Fruit fly (Drosophila melanogaster): ENCODE data around the gene Srp68.
A peak's percentile ranks its signal among the peaks of the same experiment; 100 is the strongest.

Srp68 gene

dm6 chr3L:8974478-8975477, at the start of gene Srp68, which contains the start of gene pix (continued):
- TF ChIP-seq tna (GFP tag; IDR thresholded peaks at IDR 0.05; ENCODE audit: partially characterized antibody), result peak; percentile 16; the same call in 1 of the 2 replicates
- TF ChIP-seq Dll (GFP tag; IDR thresholded peaks at IDR 0.05; ENCODE audit: partially characterized antibody), result peak; percentile 92
- peak; percentile 54 for TF ChIP-seq pho (GFP tag; optimal IDR thresholded peaks at IDR 0.05)
- peak; percentile 34 for TF ChIP-seq Dad (GFP tag; optimal IDR thresholded peaks at IDR 0.05)
- TF ChIP-seq row (GFP tag; IDR thresholded peaks at IDR 0.05), result peak; percentile 94
- TF ChIP-seq salm (tag; optimal IDR thresholded peaks at IDR 0.05), result no peak
- TF ChIP-seq Bteb2 (GFP tag; optimal IDR thresholded peaks at IDR 0.05), result peak; percentile 40
- peak; percentile 97 for TF ChIP-seq bigmax (GFP tag; optimal IDR thresholded peaks at IDR 0.05)
- no peak for TF ChIP-seq peb (GFP tag; IDR thresholded peaks at IDR 0.05)
- TF ChIP-seq mirr (GFP tag; optimal IDR thresholded peaks at IDR 0.05), result no peak
- TF ChIP-seq dysf (GFP tag; IDR thresholded peaks at IDR 0.05), result peak; percentile 47; the same call in 1 of the 3 replicates
- peak; percentile 27 for TF ChIP-seq CG10654 (GFP tag; optimal IDR thresholded peaks at IDR 0.05)
- peak; percentile 32 for TF ChIP-seq CG15514 (GFP tag; optimal IDR thresholded peaks at IDR 0.05)
- TF ChIP-seq CG16815 (GFP tag; optimal IDR thresholded peaks at IDR 0.05), result peak; percentile 47
- TF ChIP-seq Sin3A (optimal IDR thresholded peaks at IDR 0.05), result peak; percentile 42
- peak; percentile 67 for TF ChIP-seq CG4617 (GFP tag; optimal IDR thresholded peaks at IDR 0.05; ENCODE audit: borderline replicate concordance)
- TF ChIP-seq Med (GFP tag), result peak; percentile 82
- TF ChIP-seq inv (GFP tag; IDR thresholded peaks at IDR 0.05; ENCODE audit: partially characterized antibody), result peak; percentile 86
- TF ChIP-seq corto (GFP tag; optimal IDR thresholded peaks at IDR 0.05), result no peak
- peak; percentile 76 for TF ChIP-seq CG2120 (GFP tag; optimal IDR thresholded peaks at IDR 0.05)
- TF ChIP-seq ftz-f1 (GFP tag; optimal IDR thresholded peaks at IDR 0.05), result no peak
- TF ChIP-seq CG10462 (GFP tag; optimal IDR thresholded peaks at IDR 0.05), result peak; percentile 17
- TF ChIP-seq MESR4 (GFP tag; optimal IDR thresholded peaks at IDR 0.05), result peak; percentile 93
- peak; percentile 23 for TF ChIP-seq Dp (GFP tag; optimal IDR thresholded peaks at IDR 0.05)
- peak; percentile 79 for TF ChIP-seq CG9727 (GFP tag; optimal IDR thresholded peaks at IDR 0.05)
- TF ChIP-seq ATbp (GFP tag; optimal IDR thresholded peaks at IDR 0.05), result no peak
- TF ChIP-seq CG4328 (GFP tag; optimal IDR thresholded peaks at IDR 0.05), result peak; percentile 64
- peak; percentile 92 for TF ChIP-seq Ets65A (GFP tag)
- TF ChIP-seq CG30020 (tag; optimal IDR thresholded peaks at IDR 0.05), result peak; percentile 78
- TF ChIP-seq CG13287 (GFP tag; IDR thresholded peaks at IDR 0.05; ENCODE audit: partially characterized antibody), result peak; percentile 85
- peak; percentile 17 for TF ChIP-seq CG30431 (GFP tag; optimal IDR thresholded peaks at IDR 0.05)
- TF ChIP-seq Fer3 (tag; optimal IDR thresholded peaks at IDR 0.05), result peak; percentile 47
- TF ChIP-seq Mad (GFP tag; optimal IDR thresholded peaks at IDR 0.05), result peak; percentile 15
- peak; percentile 93 for TF ChIP-seq Scr (GFP tag; IDR thresholded peaks at IDR 0.05; ENCODE audit: partially characterized antibody)
- TF ChIP-seq BtbVII (GFP tag; optimal IDR thresholded peaks at IDR 0.05), result no peak
- no peak for TF ChIP-seq Side (GFP tag; optimal IDR thresholded peaks at IDR 0.05)
- peak; percentile 75 for TF ChIP-seq CG8924 (tag; optimal IDR thresholded peaks at IDR 0.05)
- peak; percentile 93 for TF ChIP-seq knrl (GFP tag; IDR thresholded peaks at IDR 0.05; ENCODE audit: partially characterized antibody)
- TF ChIP-seq Atf3 (GFP tag; optimal IDR thresholded peaks at IDR 0.05), result no peak
- peak; percentile 80 for TF ChIP-seq CG34224 (GFP tag; IDR thresholded peaks at IDR 0.05; ENCODE audit: partially characterized antibody)
- TF ChIP-seq CG15696 (tag; optimal IDR thresholded peaks at IDR 0.05), result peak; percentile 66
- TF ChIP-seq CG7745 (tag; optimal IDR thresholded peaks at IDR 0.05), result no peak
- peak; percentile 74 for TF ChIP-seq CG12155 (GFP tag; optimal IDR thresholded peaks at IDR 0.05)
- TF ChIP-seq CG32532 (GFP tag; IDR thresholded peaks at IDR 0.05), result 0 out of 2 replicates have a peak, but pooled peaks have one; percentile 29
- peak; percentile 41 for TF ChIP-seq CG7839 (tag; optimal IDR thresholded peaks at IDR 0.05)
- peak; percentile 46 to 68 for TF ChIP-seq Pdp1 (GFP tag; optimal IDR thresholded peaks at IDR 0.05)
- TF ChIP-seq amos (GFP tag; IDR thresholded peaks at IDR 0.05; ENCODE audit: partially characterized antibody), result peak; percentile 69
